Fruit fly (Drosophila melanogaster) whole organism, embryonic: Measurements from ENCODE around the gene CG32447.

Experiments
- CG12071 ChIP-seq: fragments of 200-800 bp; sonication (Bioruptor generic); optimal IDR thresholded peaks from 3 replicates; lab custom pipeline; 2018; ENCODE audit warnings: missing biosample characterization, mild to moderate bottlenecking, missing genetic modification characterization
- CG12299 ChIP-seq: fragments of 200-800 bp; sonication (Bioruptor generic); optimal IDR thresholded peaks from 2 replicates; lab custom pipeline; 2018; ENCODE audit warnings: missing biosample characterization, mild to moderate bottlenecking, missing genetic modification characterization
- CG15011 ChIP-seq: fragments of 200-800 bp; sonication (Bioruptor generic); optimal IDR thresholded peaks from 3 replicates; lab custom pipeline; 2018; ENCODE audit warnings: missing biosample characterization, mild to moderate bottlenecking, missing genetic modification characterization
- CG17802 ChIP-seq: fragments of 200-800 bp; sonication (Bioruptor generic); optimal IDR thresholded peaks from 2 replicates; lab custom pipeline; 2018; ENCODE audit warnings: missing biosample characterization, mild to moderate bottlenecking, missing genetic modification characterization, moderate library complexity
- CG17829 ChIP-seq: fragments of 200-800 bp; optimal IDR thresholded peaks from 2 replicates; lab custom pipeline; 2019; ENCODE audit warnings: missing biosample characterization, mild to moderate bottlenecking, missing genetic modification characterization, moderate library complexity
- CG1832 ChIP-seq: fragments of 200-800 bp; sonication (Bioruptor generic); optimal IDR thresholded peaks from 2 replicates; lab custom pipeline; 2017; ENCODE audit warnings: missing biosample characterization, mild to moderate bottlenecking, missing genetic modification characterization, inconsistent platforms
- CG2202 ChIP-seq: fragments of 200-800 bp; sonication (Bioruptor generic); optimal IDR thresholded peaks from 2 replicates; lab custom pipeline; 2018; ENCODE audit warnings: missing biosample characterization, mild to moderate bottlenecking, missing genetic modification characterization
- CG4707 ChIP-seq: fragments of 200-800 bp; sonication (Bioruptor generic); optimal IDR thresholded peaks from 2 replicates; lab custom pipeline; 2018; ENCODE audit warnings: missing biosample characterization, mild to moderate bottlenecking, missing genetic modification characterization, moderate library complexity
- CG9876 ChIP-seq: fragments of 200-800 bp; sonication (Bioruptor generic); optimal IDR thresholded peaks from 2 replicates; lab custom pipeline; 2016; ENCODE audit warnings: missing biosample characterization, missing genetic modification characterization
- CkIIα-i1 ChIP-seq: fragments of 200-800 bp; sonication (Bioruptor generic); IDR thresholded peaks from 2 replicates; pipeline ENCODE4 v1.3.6; 2022; ENCODE audit warnings: missing biosample characterization, missing genetic modification characterization
- Dbx ChIP-seq: fragments of 200-800 bp; sonication (Bioruptor generic); IDR thresholded peaks from 3 replicates; pipeline ENCODE4 v1.3.6; 2022; ENCODE audit warnings: missing biosample characterization, missing genetic modification characterization
- Dek ChIP-seq: fragments of 200-800 bp; sonication (Bioruptor generic); optimal IDR thresholded peaks from 3 replicates; lab custom pipeline; 2019; ENCODE audit warnings: missing biosample characterization, mild to moderate bottlenecking, missing genetic modification characterization, moderate library complexity
- Dip3 ChIP-seq: fragments of 200-800 bp; sonication (Bioruptor generic); optimal IDR thresholded peaks from 3 replicates; lab custom pipeline; 2016; ENCODE audit warnings: missing biosample characterization, missing genetic modification characterization
- Eip74EF ChIP-seq, 2 experiments: fragments of 200-800 bp in 1 of 2; fragments of >200 bp in 1 of 2; sonication (Bioruptor generic) in 1 of 2; optimal IDR thresholded peaks; 2 replicates each; lab custom pipeline; 2017 to 2019; ENCODE audit warnings: missing biosample characterization in 2 of 2, missing genetic modification characterization in 2 of 2, mild to moderate bottlenecking in 1 of 2, moderate library complexity in 1 of 2
- H2.0 ChIP-seq: fragments of 200-800 bp; sonication (Bioruptor generic); IDR thresholded peaks from 2 replicates; pipeline ENCODE4 v1.3.6; 2022; ENCODE audit warnings: missing biosample characterization, missing genetic modification characterization
- HHEX ChIP-seq: fragments of 200-800 bp; sonication (Bioruptor generic); optimal IDR thresholded peaks from 3 replicates; lab custom pipeline; 2017; ENCODE audit warnings: missing biosample characterization, mild to moderate bottlenecking, missing genetic modification characterization, missing genetic modification reagents
- Hand ChIP-seq: fragments of 200-800 bp; sonication (Bioruptor generic); optimal IDR thresholded peaks from 2 replicates; lab custom pipeline; 2017; ENCODE audit warnings: mild to moderate bottlenecking, missing biosample characterization, missing genetic modification reagents, missing genetic modification characterization
- Hey ChIP-seq: fragments of 200-800 bp; sonication (Bioruptor generic); optimal IDR thresholded peaks from 3 replicates; lab custom pipeline; 2018; ENCODE audit warnings: missing biosample characterization, mild to moderate bottlenecking, missing genetic modification characterization
- Hr51 ChIP-seq, 2 experiments: fragments of 200-800 bp; sonication (Bioruptor generic); optimal IDR thresholded peaks; 2 replicates in 1 of 2; 3 replicates in 1 of 2; lab custom pipeline; 2016 to 2018; ENCODE audit warnings: missing biosample characterization in 2 of 2, missing genetic modification characterization in 2 of 2, mild to moderate bottlenecking in 1 of 2, moderate library complexity in 1 of 2
- Hr78 ChIP-seq, 2 experiments: fragments of 200-800 bp in 1 of 2; fragments of >200 bp in 1 of 2; sonication (Bioruptor generic) in 1 of 2; optimal IDR thresholded peaks; 2 replicates each; lab custom pipeline; 2017 to 2019; ENCODE audit warnings: missing biosample characterization in 2 of 2, missing genetic modification characterization in 2 of 2, mild to moderate bottlenecking in 1 of 2, moderate library complexity in 1 of 2
- Oli ChIP-seq: fragments of 200-800 bp; sonication (Bioruptor generic); optimal IDR thresholded peaks from 2 replicates; lab custom pipeline; 2018; ENCODE audit warnings: missing biosample characterization, mild to moderate bottlenecking, missing genetic modification characterization, moderate library complexity
- Sin3A ChIP-seq: fragments of >200 bp; optimal IDR thresholded peaks from 2 replicates; lab custom pipeline; 2018
- Sox100B ChIP-seq: fragments of 200-800 bp; sonication (Bioruptor generic); optimal IDR thresholded peaks from 3 replicates; lab custom pipeline; 2018; ENCODE audit warnings: missing biosample characterization, mild to moderate bottlenecking, missing genetic modification characterization
- YL-1 ChIP-seq: fragments of 200-800 bp; sonication (Bioruptor generic); optimal IDR thresholded peaks from 3 replicates; lab custom pipeline; 2017; ENCODE audit warnings: missing biosample characterization, mild to moderate bottlenecking, missing genetic modification characterization
- ac ChIP-seq: fragments of 200-800 bp; sonication (Bioruptor generic); optimal IDR thresholded peaks from 3 replicates; lab custom pipeline; 2017; ENCODE audit warnings: missing biosample characterization, mild to moderate bottlenecking, missing genetic modification characterization
- danr ChIP-seq: fragments of 200-800 bp; sonication (Bioruptor generic); IDR thresholded peaks from 2 replicates; pipeline ENCODE4 v1.3.6; 2022; ENCODE audit warnings: missing biosample characterization, missing genetic modification characterization
- esg ChIP-seq: fragments of 200-800 bp; sonication (Bioruptor generic); conservative IDR thresholded peaks from 2 replicates; pipeline ENCODE4 v1.3.6; 2022; ENCODE audit warnings: missing biosample characterization, missing genetic modification characterization
- gfzf ChIP-seq: fragments of 200-800 bp; sonication (Bioruptor generic); optimal IDR thresholded peaks from 2 replicates; lab custom pipeline; 2016; ENCODE audit warnings: missing biosample characterization, mild to moderate bottlenecking, missing genetic modification characterization, moderate library complexity
- lilli ChIP-seq: fragments of 200-800 bp; sonication (Bioruptor generic); optimal IDR thresholded peaks from 3 replicates; lab custom pipeline; 2016; ENCODE audit warnings: missing biosample characterization, missing genetic modification characterization
- nau ChIP-seq: fragments of 200-800 bp; sonication (Bioruptor generic); optimal IDR thresholded peaks from 3 replicates; lab custom pipeline; 2017; ENCODE audit warnings: missing biosample characterization, mild to moderate bottlenecking, missing genetic modification characterization, missing genetic modification reagents
- pfk ChIP-seq: fragments of 200-800 bp; sonication (Bioruptor generic); optimal IDR thresholded peaks from 2 replicates; lab custom pipeline; 2018; ENCODE audit warnings: missing biosample characterization, mild to moderate bottlenecking, missing genetic modification characterization, moderate library complexity
- row ChIP-seq: fragments of 200-800 bp; sonication (Bioruptor generic); IDR thresholded peaks from 3 replicates; pipeline ENCODE4 v1.3.6; 2022; ENCODE audit warnings: missing biosample characterization, missing genetic modification characterization
- sens ChIP-seq: fragments of 200-800 bp; sonication (Bioruptor generic); peaks from one replicate; lab custom pipeline; 2016; ENCODE audit warnings: missing biosample characterization, missing genetic modification characterization
- tap ChIP-seq: fragments of 200-800 bp; optimal IDR thresholded peaks from 3 replicates; lab custom pipeline; 2019; ENCODE audit warnings: missing biosample characterization, mild to moderate bottlenecking, missing genetic modification characterization, moderate library complexity

CG32447 gene

dm6 chr3L:21640815-21641214 is 65.3 kb downstream of the CG32447 start, which contains the start of gene Atox1 (continued):
- TF ChIP-seq Eip74EF (GFP tag; optimal IDR thresholded peaks at IDR 0.05; lab: Kevin White, UChicago) = no peak
- peak; percentile 23; the same call in 1 of the 3 replicates for TF ChIP-seq row (GFP tag; lab: Robert Waterston, UW)
- peak; percentile 78 for TF ChIP-seq sens (GFP tag; lab: Kevin White, UChicago)
- no peak for TF ChIP-seq Hand (GFP tag; lab: Kevin White, UChicago)
- no peak for TF ChIP-seq nau
- no peak for TF ChIP-seq CG12299 (tag; lab: Kevin White, UChicago)
- TF ChIP-seq CG15011 (GFP tag; lab: Kevin White, UChicago) = no peak
- no peak for TF ChIP-seq CG2202
- TF ChIP-seq Hey (tag; lab: Kevin White, UChicago) = peak; percentile 22
- no peak for TF ChIP-seq esg (GFP tag; lab: Robert Waterston, UW)
- peak; percentile 53 for TF ChIP-seq YL-1
- peak; percentile 52 for TF ChIP-seq Dek (tag; lab: Kevin White, UChicago)
- TF ChIP-seq tap (tag; lab: Kevin White, UChicago) = no peak
- TF ChIP-seq CG1832 = no peak
- TF ChIP-seq danr (GFP tag; lab: Robert Waterston, UW) = no peak
- TF ChIP-seq pfk (GFP tag; lab: Kevin White, UChicago) = peak; percentile 49
- TF ChIP-seq CkIIα-i1 (GFP tag; lab: Robert Waterston, UW) = no peak
- no peak for TF ChIP-seq CG12071 (GFP tag; lab: Kevin White, UChicago)
- TF ChIP-seq CG17802 (tag; lab: Kevin White, UChicago) = no peak
- peak; percentile 99 for TF ChIP-seq gfzf (GFP tag; lab: Kevin White, UChicago)
- TF ChIP-seq HHEX = peak; percentile 6
- no peak for TF ChIP-seq Sox100B (GFP tag; lab: Kevin White, UChicago)
- TF ChIP-seq ac (GFP tag; lab: Kevin White, UChicago) = no peak
- TF ChIP-seq Hr78 (GFP tag; optimal IDR thresholded peaks at IDR 0.05; lab: Kevin White, UChicago) = no peak
- peak; percentile 43; the same call in 1 of the 2 replicates for TF ChIP-seq H2.0 (GFP tag; lab: Robert Waterston, UW)
- TF ChIP-seq CG9876 (GFP tag; lab: Kevin White, UChicago) = peak; percentile 5
- TF ChIP-seq Hr51 (GFP tag; optimal IDR thresholded peaks at IDR 0.05; lab: Kevin White, UChicago) = peak in 1 of 2 experiments; percentile 36
- no peak for TF ChIP-seq lilli (GFP tag; lab: Kevin White, UChicago)
- TF ChIP-seq CG17829 (tag; lab: Kevin White, UChicago) = peak; percentile 27
- no peak for TF ChIP-seq Dip3
- peak; percentile 69; the same call in 2 of the 3 replicates for TF ChIP-seq Dbx (GFP tag; lab: Robert Waterston, UW)
- peak; percentile 0 for TF ChIP-seq Sin3A
- no peak for TF ChIP-seq CG4707 (GFP tag; lab: Kevin White, UChicago)
- no peak for TF ChIP-seq Oli
